Fruit fly (Drosophila melanogaster) whole organism, prepupa: Measurements from ENCODE around the gene Droj2.

Experiments used
- CG11294 ChIP-seq: fragments of 200-800 bp; sonication (Bioruptor generic); IDR thresholded peaks from 2 replicates; pipeline ENCODE4 v1.3.6; 2022; ENCODE audit warnings: missing biosample characterization, missing genetic modification characterization
- CG11762 ChIP-seq: fragments of 200-800 bp; sonication (Bioruptor generic); optimal IDR thresholded peaks from 3 replicates; lab custom pipeline; 2016; ENCODE audit warnings: missing biosample characterization, missing genetic modification characterization; ENCODE audit not compliant: insufficient read depth
- CG34406 ChIP-seq: fragments of 200-800 bp; sonication (Bioruptor generic); optimal IDR thresholded peaks from 3 replicates; lab custom pipeline; 2016; ENCODE audit warnings: missing biosample characterization, missing genetic modification characterization
- CG4318 ChIP-seq: fragments of 200-800 bp; sonication (Bioruptor generic); optimal IDR thresholded peaks from 3 replicates; lab custom pipeline; 2017; ENCODE audit warnings: missing biosample characterization, mild to moderate bottlenecking, missing genetic modification characterization
- CG6854 ChIP-seq: fragments of 200-800 bp; sonication (Bioruptor generic); optimal IDR thresholded peaks from 2 replicates; lab custom pipeline; 2017; ENCODE audit warnings: missing biosample characterization, mild to moderate bottlenecking, missing genetic modification characterization
- Gug ChIP-seq: fragments of 200-800 bp; sonication (Bioruptor generic); IDR thresholded peaks from 2 replicates; pipeline ENCODE4 v1.3.6; 2022; ENCODE audit warnings: missing biosample characterization, missing genetic modification characterization
- Sox14 ChIP-seq: fragments of 200-800 bp; sonication (Bioruptor generic); optimal IDR thresholded peaks from 3 replicates; lab custom pipeline; 2016; ENCODE audit warnings: missing biosample characterization, missing genetic modification characterization
- achi ChIP-seq: fragments of 200-800 bp; sonication (Bioruptor generic); optimal IDR thresholded peaks from 3 replicates; lab custom pipeline; 2016; ENCODE audit warnings: missing biosample characterization, missing genetic modification characterization
- esn ChIP-seq: fragments of 200-800 bp; sonication (Bioruptor generic); optimal IDR thresholded peaks from 2 replicates; lab custom pipeline; 2016; ENCODE audit warnings: missing biosample characterization, mild to moderate bottlenecking, missing genetic modification characterization, moderate library complexity
- salr ChIP-seq, 2 experiments: fragments of 200-800 bp; sonication (Bioruptor generic); optimal IDR thresholded peaks; 3 replicates each; lab custom pipeline; 2016 to 2018; ENCODE audit warnings: missing biosample characterization in 2 of 2, missing genetic modification characterization in 2 of 2, mild to moderate bottlenecking in 1 of 2

dm6 chr3R:13404841-13405441 lies 23.0 kb downstream of the Droj2 start, which contains the start of gene yellow-e3:
- TF ChIP-seq CG4318 (GFP tag; lab: Kevin White, UChicago): no peak
- no peak for TF ChIP-seq Gug (GFP tag; lab: Robert Waterston, UW)
- TF ChIP-seq achi (GFP tag; lab: Kevin White, UChicago): no peak
- no peak for TF ChIP-seq CG6854
- no peak for TF ChIP-seq CG11294 (GFP tag; lab: Robert Waterston, UW)
- TF ChIP-seq CG34406: no peak
- no peak for TF ChIP-seq CG11762 (GFP tag; lab: Kevin White, UChicago)
- no peak for TF ChIP-seq esn (GFP tag; lab: Kevin White, UChicago)
- no peak for TF ChIP-seq Sox14 (GFP tag; lab: Kevin White, UChicago)
- TF ChIP-seq salr (GFP tag; optimal IDR thresholded peaks at IDR 0.05; lab: Kevin White, UChicago): no peak
